Worm (Caenorhabditis elegans) whole organism, late embryonic: Measurements from ENCODE around the gene C33H5.16.
A peak's percentile ranks its signal among the peaks of the same experiment; 100 is the strongest.

Experiments used
- C08G9.2 ChIP-seq: sonication (generic microtip); optimal IDR thresholded peaks from 2 replicates; lab custom pipeline; 2016; ENCODE audit warnings: mild to moderate bottlenecking, missing genetic modification characterization, moderate library complexity, missing compliant biosample characterization
- C38D4.7 ChIP-seq: fragments of 200-800 bp; sonication (Bioruptor generic); optimal IDR thresholded peaks from 2 replicates; lab custom pipeline; 2018; ENCODE audit warnings: mild to moderate bottlenecking, missing genetic modification characterization, moderate library complexity, missing compliant biosample characterization
- K09A11.1 ChIP-seq: sonication (generic microtip); optimal IDR thresholded peaks from 2 replicates; lab custom pipeline; 2017; ENCODE audit warnings: antibody characterized with exemption, mild to moderate bottlenecking, missing genetic modification characterization, missing compliant biosample characterization; ENCODE audit not compliant: insufficient read depth
- T23F11.4 ChIP-seq: fragments of 200-800 bp; sonication (Bioruptor generic); optimal IDR thresholded peaks from 2 replicates; lab custom pipeline; 2018; ENCODE audit warnings: mild to moderate bottlenecking, missing genetic modification characterization, missing compliant biosample characterization
- Y22D7AL.16 ChIP-seq: sonication (generic microtip); optimal IDR thresholded peaks from 2 replicates; lab custom pipeline; 2016; ENCODE audit warnings: missing genetic modification characterization, missing compliant biosample characterization
- ceh-14 ChIP-seq: sonication (generic microtip); optimal IDR thresholded peaks from 2 replicates; lab custom pipeline; 2016; ENCODE audit warnings: missing genotype, missing genetic modification characterization, missing compliant biosample characterization
- ceh-19 ChIP-seq: fragments of 200-800 bp; sonication (Bioruptor generic); optimal IDR thresholded peaks from 2 replicates; lab custom pipeline; 2018; ENCODE audit warnings: mild to moderate bottlenecking, missing genetic modification characterization, missing compliant biosample characterization
- ceh-2 ChIP-seq: sonication (generic microtip); optimal IDR thresholded peaks from 2 replicates; lab custom pipeline; 2016; ENCODE audit warnings: missing genotype, missing genetic modification characterization, missing compliant biosample characterization
- ceh-24 ChIP-seq: sonication (generic microtip); optimal IDR thresholded peaks from 2 replicates; lab custom pipeline; 2016; ENCODE audit warnings: mild to moderate bottlenecking, missing genetic modification characterization, missing compliant biosample characterization
- ceh-31 ChIP-seq: sonication (generic microtip); optimal IDR thresholded peaks from 2 replicates; lab custom pipeline; 2016; ENCODE audit warnings: missing genetic modification characterization, missing compliant biosample characterization
- ceh-34 ChIP-seq: sonication (generic microtip); optimal IDR thresholded peaks from 2 replicates; lab custom pipeline; 2016; ENCODE audit warnings: mild to moderate bottlenecking, missing genetic modification characterization, missing compliant biosample characterization
- ceh-45 ChIP-seq: fragments of 200-800 bp; sonication (Bioruptor generic); IDR thresholded peaks from 2 replicates; pipeline ENCODE4 v1.3.6; 2022; ENCODE audit warnings: missing genetic modification reagents, missing genetic modification characterization, missing compliant biosample characterization
- ceh-6 ChIP-seq: fragments of 200-800 bp; sonication (Bioruptor generic); optimal IDR thresholded peaks from 2 replicates; lab custom pipeline; 2018; ENCODE audit warnings: mild to moderate bottlenecking, missing genetic modification characterization, missing compliant biosample characterization
- ceh-9 ChIP-seq: sonication (generic microtip); optimal IDR thresholded peaks from 2 replicates; lab custom pipeline; 2016; ENCODE audit warnings: mild to moderate bottlenecking, missing genetic modification characterization, inconsistent platforms, missing compliant biosample characterization
- che-1 ChIP-seq: sonication (generic microtip); optimal IDR thresholded peaks from 2 replicates; lab custom pipeline; 2016; ENCODE audit warnings: mild to moderate bottlenecking, missing genetic modification characterization, missing compliant biosample characterization
- dmd-4 ChIP-seq: sonication (generic microtip); optimal IDR thresholded peaks from 2 replicates; lab custom pipeline; 2016; ENCODE audit warnings: borderline replicate concordance, missing genetic modification characterization, missing compliant biosample characterization
- dve-1 ChIP-seq: sonication (generic microtip); optimal IDR thresholded peaks from 2 replicates; lab custom pipeline; 2017; ENCODE audit warnings: antibody characterized with exemption, mild to moderate bottlenecking, missing genetic modification characterization, missing compliant biosample characterization
- elt-2 ChIP-seq: sonication (generic microtip); optimal IDR thresholded peaks from 2 replicates; lab custom pipeline; 2016; ENCODE audit warnings: missing genetic modification reagents, missing genetic modification characterization, missing compliant biosample characterization
- elt-4 ChIP-seq: sonication (generic microtip); optimal IDR thresholded peaks from 2 replicates; lab custom pipeline; 2016; ENCODE audit warnings: missing genetic modification characterization, missing compliant biosample characterization
- eyg-1 ChIP-seq: sonication (generic microtip); optimal IDR thresholded peaks from 2 replicates; lab custom pipeline; 2016; ENCODE audit warnings: missing genotype, missing genetic modification characterization, missing compliant biosample characterization
- fax-1 ChIP-seq: sonication (generic microtip); optimal IDR thresholded peaks from 2 replicates; lab custom pipeline; 2016; ENCODE audit warnings: missing genotype, missing genetic modification characterization, missing compliant biosample characterization
- fkh-10 ChIP-seq: fragments of 150-350 bp; optimal IDR thresholded peaks from 2 replicates; lab custom pipeline; 2014; ENCODE audit warnings: missing biosample characterization, missing genetic modification reagents, missing genetic modification characterization
- fkh-6 ChIP-seq: sonication (generic microtip); optimal IDR thresholded peaks from 2 replicates; lab custom pipeline; 2016; ENCODE audit warnings: missing genetic modification characterization, missing compliant biosample characterization
- gmeb-2 ChIP-seq: sonication (generic microtip); optimal IDR thresholded peaks from 2 replicates; lab custom pipeline; 2016; ENCODE audit warnings: missing genetic modification characterization, inconsistent platforms, missing compliant biosample characterization
- hlh-13 ChIP-seq: fragments of 200-800 bp; sonication (Bioruptor generic); optimal IDR thresholded peaks from 2 replicates; lab custom pipeline; 2018; ENCODE audit warnings: mild to moderate bottlenecking, missing genetic modification characterization, missing compliant biosample characterization
- hlh-30 ChIP-seq: sonication (generic microtip); optimal IDR thresholded peaks from 2 replicates; lab custom pipeline; 2017; ENCODE audit warnings: antibody characterized with exemption, missing genetic modification characterization, missing compliant biosample characterization; ENCODE audit not compliant: insufficient read depth
- hlh-6 ChIP-seq: sonication (generic microtip); optimal IDR thresholded peaks from 2 replicates; lab custom pipeline; 2016; ENCODE audit warnings: missing genotype, missing genetic modification characterization, missing compliant biosample characterization
- hlh-8 ChIP-seq: sonication (generic microtip); optimal IDR thresholded peaks from 2 replicates; lab custom pipeline; 2016; ENCODE audit warnings: missing genotype, missing genetic modification characterization, missing compliant biosample characterization
- lim-6 ChIP-seq: sonication (generic microtip); optimal IDR thresholded peaks from 2 replicates; lab custom pipeline; 2016; ENCODE audit warnings: missing genetic modification characterization, missing compliant biosample characterization
- lin-11 ChIP-seq: fragments of 200-800 bp; sonication (Bioruptor generic); optimal IDR thresholded peaks from 2 replicates; lab custom pipeline; 2018; ENCODE audit warnings: mild to moderate bottlenecking, missing genetic modification characterization, missing compliant biosample characterization
- madf-2 ChIP-seq: sonication (generic microtip); optimal IDR thresholded peaks from 2 replicates; lab custom pipeline; 2017; ENCODE audit warnings: missing genetic modification characterization, missing compliant biosample characterization
- mec-3 ChIP-seq: sonication (generic microtip); optimal IDR thresholded peaks from 2 replicates; lab custom pipeline; 2016; ENCODE audit warnings: borderline replicate concordance, missing genetic modification characterization, missing compliant biosample characterization
- nfya-1 ChIP-seq: sonication (generic microtip); optimal IDR thresholded peaks from 2 replicates; lab custom pipeline; 2017; ENCODE audit warnings: missing genetic modification characterization, mild to moderate bottlenecking, missing compliant biosample characterization, antibody characterized with exemption, moderate library complexity
- nhr-11 ChIP-seq: fragments of 150-350 bp; optimal IDR thresholded peaks from 2 replicates; lab custom pipeline; 2014; ENCODE audit warnings: missing biosample characterization, missing genetic modification characterization
- nhr-232 ChIP-seq: sonication (generic microtip); optimal IDR thresholded peaks from 2 replicates; lab custom pipeline; 2016; ENCODE audit warnings: missing genetic modification characterization, missing compliant biosample characterization
- npax-4 ChIP-seq: sonication (generic microtip); optimal IDR thresholded peaks from 2 replicates; lab custom pipeline; 2016; ENCODE audit warnings: missing genetic modification characterization, missing compliant biosample characterization
- odd-2 ChIP-seq: sonication (generic microtip); optimal IDR thresholded peaks from 2 replicates; lab custom pipeline; 2017; ENCODE audit warnings: antibody characterized with exemption, mild to moderate bottlenecking, missing genetic modification characterization, missing compliant biosample characterization
- pag-3 ChIP-seq: sonication (generic microtip); optimal IDR thresholded peaks from 2 replicates; lab custom pipeline; 2016; ENCODE audit warnings: missing compliant biosample characterization, missing genetic modification characterization, borderline replicate concordance
- pat-9 ChIP-seq: fragments of 200-800 bp; sonication (Bioruptor generic); optimal IDR thresholded peaks from 2 replicates; lab custom pipeline; 2018; ENCODE audit warnings: mild to moderate bottlenecking, missing genetic modification characterization, moderate library complexity, missing compliant biosample characterization
- pax-1 ChIP-seq: fragments of 150-350 bp; optimal IDR thresholded peaks from 2 replicates; lab custom pipeline; 2014; ENCODE audit warnings: missing biosample characterization, missing genetic modification characterization
- pha-4 ChIP-seq: fragments of 150-350 bp; optimal IDR thresholded peaks from 2 replicates; lab custom pipeline; 2018; ENCODE audit warnings: missing biosample characterization, missing genetic modification reagents, missing genetic modification characterization
- pqm-1 ChIP-seq: sonication (generic microtip); optimal IDR thresholded peaks from 2 replicates; lab custom pipeline; 2016; ENCODE audit warnings: missing genetic modification characterization, missing compliant biosample characterization
- pros-1 ChIP-seq: fragments of 150-350 bp; optimal IDR thresholded peaks from 2 replicates; lab custom pipeline; 2014; ENCODE audit warnings: missing biosample characterization, missing genetic modification reagents, missing genetic modification characterization
- ref-2 ChIP-seq: sonication (generic microtip); optimal IDR thresholded peaks from 2 replicates; lab custom pipeline; 2016; ENCODE audit warnings: missing genetic modification characterization, missing compliant biosample characterization
- rnt-1 ChIP-seq: sonication (generic microtip); optimal IDR thresholded peaks from 2 replicates; lab custom pipeline; 2016; ENCODE audit warnings: missing genetic modification characterization, missing compliant biosample characterization
- sdc-2 ChIP-seq: sonication (generic microtip); optimal IDR thresholded peaks from 2 replicates; lab custom pipeline; 2016; ENCODE audit warnings: missing genotype, missing genetic modification characterization, missing compliant biosample characterization
- sox-2 ChIP-seq: fragments of 200-800 bp; sonication (Bioruptor generic); IDR thresholded peaks from 2 replicates; pipeline ENCODE4 v1.3.6; 2022; ENCODE audit warnings: missing genetic modification reagents, missing genetic modification characterization, missing compliant biosample characterization
- syd-9 ChIP-seq: sonication (generic microtip); optimal IDR thresholded peaks from 2 replicates; lab custom pipeline; 2016; ENCODE audit warnings: mild to moderate bottlenecking, missing genetic modification characterization, moderate library complexity, missing compliant biosample characterization
- tbx-7 ChIP-seq: sonication (generic microtip); optimal IDR thresholded peaks from 2 replicates; lab custom pipeline; 2016; ENCODE audit warnings: missing genotype, missing genetic modification characterization, missing compliant biosample characterization
- unc-42 ChIP-seq: sonication (generic microtip); optimal IDR thresholded peaks from 2 replicates; lab custom pipeline; 2016; ENCODE audit warnings: missing genotype, missing genetic modification characterization, missing compliant biosample characterization
- unc-55 ChIP-seq: sonication (generic microtip); optimal IDR thresholded peaks from 2 replicates; lab custom pipeline; 2017; ENCODE audit warnings: missing biosample characterization, missing genetic modification reagents, missing genetic modification characterization
- unc-86 ChIP-seq: sonication (generic microtip); optimal IDR thresholded peaks from 2 replicates; lab custom pipeline; 2016; ENCODE audit warnings: missing genetic modification characterization, missing compliant biosample characterization
- ztf-16 ChIP-seq: sonication (generic microtip); optimal IDR thresholded peaks from 2 replicates; lab custom pipeline; 2017; ENCODE audit warnings: missing genetic modification characterization, missing compliant biosample characterization

C33H5.16 gene

ce11 chrIV:7845585-7845984, 42.4 kb upstream of the C33H5.16 start:
- TF ChIP-seq odd-2, result no peak
- TF ChIP-seq dmd-4 (tag; lab: Kevin White, UChicago), result peak; percentile 78
- peak; percentile 85 for TF ChIP-seq ceh-31 (tag; lab: Kevin White, UChicago)
- TF ChIP-seq pat-9 (tag; lab: Kevin White, UChicago), result peak; percentile 4
- TF ChIP-seq ceh-45 (GFP tag; lab: Robert Waterston, UW), result no peak
- peak; percentile 42 for TF ChIP-seq elt-2 (tag; lab: Kevin White, UChicago)
- no peak for TF ChIP-seq mec-3
- no peak for TF ChIP-seq gmeb-2
- peak; percentile 0 for TF ChIP-seq lim-6 (tag; lab: Kevin White, UChicago)
- no peak for TF ChIP-seq ceh-9 (tag; lab: Kevin White, UChicago)
- peak; percentile 33 for TF ChIP-seq unc-42
- TF ChIP-seq hlh-13 (GFP tag; lab: Kevin White, UChicago), result no peak
- TF ChIP-seq npax-4 (tag; lab: Kevin White, UChicago), result no peak
- peak; percentile 36 for TF ChIP-seq tbx-7 (tag; lab: Kevin White, UChicago)
- TF ChIP-seq K09A11.1, result no peak
- TF ChIP-seq unc-55 (GFP tag; lab: Kevin White, UChicago), result peak; percentile 80
- peak; percentile 67 for TF ChIP-seq hlh-6
- no peak for TF ChIP-seq fkh-10
- no peak for TF ChIP-seq pax-1 (tag; lab: Kevin White, UChicago)
- TF ChIP-seq nhr-11 (tag; lab: Kevin White, UChicago), result no peak
- no peak for TF ChIP-seq lin-11 (tag; lab: Kevin White, UChicago)
- TF ChIP-seq pha-4 (tag; lab: Kevin White, UChicago), result no peak
- peak; percentile 39 for TF ChIP-seq syd-9 (tag; lab: Kevin White, UChicago)
- TF ChIP-seq pros-1, result peak; percentile 67
- TF ChIP-seq eyg-1, result no peak
- TF ChIP-seq C08G9.2, result peak; percentile 51
- no peak for TF ChIP-seq elt-4 (tag; lab: Kevin White, UChicago)
- TF ChIP-seq dve-1 (tag; lab: Kevin White, UChicago), result no peak
- peak; percentile 58 for TF ChIP-seq che-1 (tag; lab: Kevin White, UChicago)
- TF ChIP-seq T23F11.4, result peak; percentile 32
- TF ChIP-seq hlh-30 (tag; lab: Kevin White, UChicago), result peak; percentile 17
- TF ChIP-seq pag-3, result no peak
- TF ChIP-seq ceh-14 (tag; lab: Kevin White, UChicago), result peak; percentile 44
- peak; percentile 74 for TF ChIP-seq ceh-19 (GFP tag; lab: Kevin White, UChicago)
- TF ChIP-seq unc-86 (tag; lab: Kevin White, UChicago), result no peak
- peak; percentile 43 for TF ChIP-seq sdc-2
- peak; percentile 61 for TF ChIP-seq ceh-2
- TF ChIP-seq rnt-1 (tag; lab: Kevin White, UChicago), result peak; percentile 74
- TF ChIP-seq C38D4.7 (GFP tag; lab: Kevin White, UChicago), result peak; percentile 12
- no peak for TF ChIP-seq hlh-8 (tag; lab: Kevin White, UChicago)
- TF ChIP-seq ceh-34 (tag; lab: Kevin White, UChicago), result peak; percentile 77
- TF ChIP-seq nfya-1 (tag; lab: Kevin White, UChicago), result peak; percentile 84
- TF ChIP-seq Y22D7AL.16 (tag; lab: Kevin White, UChicago), result no peak
- TF ChIP-seq ceh-24, result no peak
- peak; percentile 34 for TF ChIP-seq fkh-6 (tag; lab: Kevin White, UChicago)
- TF ChIP-seq nhr-232 (tag; lab: Kevin White, UChicago), result no peak
- TF ChIP-seq ztf-16 (tag; lab: Kevin White, UChicago), result no peak
- no peak; the same call in 1 of the 2 replicates for TF ChIP-seq sox-2 (GFP tag; lab: Robert Waterston, UW)
- TF ChIP-seq pqm-1 (tag; lab: Kevin White, UChicago), result peak; percentile 9
- peak; percentile 55 for TF ChIP-seq ceh-6 (GFP tag; lab: Kevin White, UChicago)
- TF ChIP-seq ref-2, result peak; percentile 87
- no peak for TF ChIP-seq fax-1 (tag; lab: Kevin White, UChicago)
- TF ChIP-seq madf-2 (tag; lab: Kevin White, UChicago), result peak; percentile 25
